Fruit fly (Drosophila melanogaster) whole organism, embryonic: ENCODE measurements around the gene CG13024.

ENCODE experiments used
- BEAF-32 ChIP-seq: fragments of 200-800 bp; sonication (Bioruptor generic); optimal IDR thresholded peaks from 3 replicates; lab custom pipeline; 2017; ENCODE audit warnings: missing biosample characterization, missing genetic modification characterization, mild to moderate bottlenecking, moderate library complexity, missing genetic modification reagents
- CG10274 ChIP-seq: fragments of 200-800 bp; sonication (Bioruptor generic); optimal IDR thresholded peaks from 3 replicates; lab custom pipeline; 2017; ENCODE audit warnings: missing biosample characterization, mild to moderate bottlenecking, missing genetic modification characterization
- CG10366 ChIP-seq: fragments of 200-800 bp; sonication (Bioruptor generic); IDR thresholded peaks from 2 replicates; pipeline ENCODE4 v1.3.6; 2022; ENCODE audit warnings: missing biosample characterization, missing genetic modification characterization
- CG10654 ChIP-seq: fragments of 200-800 bp; sonication (Bioruptor generic); optimal IDR thresholded peaks from 2 replicates; lab custom pipeline; 2016; ENCODE audit warnings: missing biosample characterization, missing genetic modification characterization
- CG11093 ChIP-seq: fragments of 200-800 bp; sonication (Bioruptor generic); IDR thresholded peaks from 3 replicates; pipeline ENCODE4 v1.3.6; 2022; ENCODE audit warnings: missing biosample characterization, missing genetic modification characterization
- CG11398 ChIP-seq: fragments of 200-800 bp; sonication (Bioruptor generic); optimal IDR thresholded peaks from 2 replicates; lab custom pipeline; 2016; ENCODE audit warnings: missing biosample characterization, missing genetic modification characterization
- CG11695 ChIP-seq: fragments of 200-800 bp; sonication (Bioruptor generic); IDR thresholded peaks from 3 replicates; pipeline ENCODE4 v1.3.6; 2022; ENCODE audit warnings: missing biosample characterization, missing genetic modification characterization
- CG12391 ChIP-seq: fragments of 200-800 bp; sonication (Bioruptor generic); optimal IDR thresholded peaks from 3 replicates; lab custom pipeline; 2018; ENCODE audit warnings: missing biosample characterization, mild to moderate bottlenecking, missing genetic modification characterization, moderate library complexity
- CG13287 ChIP-seq: fragments of 200-800 bp; sonication (Bioruptor generic); IDR thresholded peaks from 2 replicates; pipeline ENCODE4 v1.3.6; 2022; ENCODE audit warnings: missing biosample characterization, missing genetic modification characterization; ENCODE audit not compliant: partially characterized antibody
- CG16813 ChIP-seq: fragments of 200-800 bp; sonication (Bioruptor generic); IDR thresholded peaks from 3 replicates; pipeline ENCODE4 v1.3.6; 2022; ENCODE audit warnings: missing biosample characterization, missing genetic modification characterization; ENCODE audit not compliant: partially characterized antibody
- CG17802 ChIP-seq: fragments of 200-800 bp; sonication (Bioruptor generic); optimal IDR thresholded peaks from 2 replicates; lab custom pipeline; 2018; ENCODE audit warnings: missing biosample characterization, mild to moderate bottlenecking, missing genetic modification characterization, moderate library complexity
- CG18262 ChIP-seq: fragments of 200-800 bp; optimal IDR thresholded peaks from 3 replicates; lab custom pipeline; 2019; ENCODE audit warnings: missing biosample characterization, mild to moderate bottlenecking, missing genetic modification characterization, moderate library complexity
- CG30020 ChIP-seq: fragments of 200-800 bp; optimal IDR thresholded peaks from 2 replicates; lab custom pipeline; 2019; ENCODE audit warnings: missing biosample characterization, mild to moderate bottlenecking, missing genetic modification characterization, moderate library complexity
- CG32532 ChIP-seq: fragments of 200-800 bp; sonication (Bioruptor generic); IDR thresholded peaks from 2 replicates; pipeline ENCODE4 v1.3.6; 2022; ENCODE audit warnings: missing biosample characterization, missing genetic modification characterization
- CG32767 ChIP-seq: fragments of 200-800 bp; sonication (Bioruptor generic); IDR thresholded peaks from 2 replicates; pipeline ENCODE4 v1.3.6; 2022; ENCODE audit warnings: missing biosample characterization, missing genetic modification characterization
- CG6654 ChIP-seq: fragments of 200-800 bp; sonication (Bioruptor generic); optimal IDR thresholded peaks from 2 replicates; lab custom pipeline; 2017; ENCODE audit warnings: missing biosample characterization, mild to moderate bottlenecking, missing genetic modification characterization
- CG6791 ChIP-seq: fragments of 200-800 bp; sonication (Bioruptor generic); IDR thresholded peaks from 3 replicates; pipeline ENCODE4 v1.3.6; 2022; ENCODE audit warnings: missing biosample characterization, missing genetic modification characterization; ENCODE audit not compliant: partially characterized antibody
- CG7357 ChIP-seq: fragments of 200-800 bp; sonication (Bioruptor generic); IDR thresholded peaks from 3 replicates; pipeline ENCODE4 v1.3.6; 2022; ENCODE audit warnings: missing biosample characterization, missing genetic modification characterization
- CG8290 ChIP-seq, 3 experiments: fragments of 200-800 bp; sonication (Bioruptor generic); optimal IDR thresholded peaks; 2 replicates each; lab custom pipeline; 2016 to 2019; ENCODE audit warnings: missing biosample characterization in 3 of 3, missing genetic modification characterization in 3 of 3, mild to moderate bottlenecking in 2 of 3, moderate library complexity in 1 of 3
- CG8924 ChIP-seq: fragments of 200-800 bp; optimal IDR thresholded peaks from 3 replicates; lab custom pipeline; 2019; ENCODE audit warnings: missing biosample characterization, mild to moderate bottlenecking, missing genetic modification characterization, moderate library complexity
- CHES-1-like ChIP-seq: fragments of 200-800 bp; sonication (Bioruptor generic); optimal IDR thresholded peaks from 2 replicates; lab custom pipeline; 2016; ENCODE audit warnings: missing biosample characterization, missing genetic modification characterization
- Dref ChIP-seq: fragments of 200-800 bp; sonication (Bioruptor generic); IDR thresholded peaks from 2 replicates; pipeline ENCODE4 v1.3.6; 2022; ENCODE audit warnings: missing biosample characterization, missing genetic modification characterization
- ERR ChIP-seq: fragments of 200-800 bp; sonication (Bioruptor generic); optimal IDR thresholded peaks from 2 replicates; lab custom pipeline; 2016; ENCODE audit warnings: missing biosample characterization, missing genetic modification characterization
- Hr3 ChIP-seq: fragments of 200-800 bp; sonication (Bioruptor generic); optimal IDR thresholded peaks from 3 replicates; lab custom pipeline; 2016; ENCODE audit warnings: missing biosample characterization, missing genetic modification characterization
- Jarid2 ChIP-seq: fragments of 200-800 bp; sonication (Bioruptor generic); optimal IDR thresholded peaks from 3 replicates; lab custom pipeline; 2017; ENCODE audit warnings: mild to moderate bottlenecking, missing biosample characterization, missing genetic modification reagents, missing genetic modification characterization
- MBD-R2 ChIP-seq: fragments of 200-800 bp; sonication (Bioruptor generic); IDR thresholded peaks from 2 replicates; pipeline ENCODE4 v1.3.6; 2022; ENCODE audit warnings: missing biosample characterization, missing genetic modification characterization
- NC2α ChIP-seq: fragments of 200-800 bp; sonication (Bioruptor generic); optimal IDR thresholded peaks from 2 replicates; lab custom pipeline; 2016; ENCODE audit warnings: missing biosample characterization, missing genetic modification characterization
- NK7.1 ChIP-seq: fragments of 200-800 bp; sonication (Bioruptor generic); optimal IDR thresholded peaks from 3 replicates; lab custom pipeline; 2016; ENCODE audit warnings: missing biosample characterization, missing genetic modification characterization
- Ravus ChIP-seq: fragments of 200-800 bp; sonication (Bioruptor generic); IDR thresholded peaks from 2 replicates; pipeline ENCODE4 v1.3.6; 2022; ENCODE audit warnings: missing biosample characterization, missing genetic modification characterization
- Scr ChIP-seq: fragments of 200-800 bp; sonication (Bioruptor generic); IDR thresholded peaks from 2 replicates; pipeline ENCODE4 v1.3.6; 2022; ENCODE audit warnings: missing biosample characterization, missing genetic modification characterization; ENCODE audit not compliant: partially characterized antibody
- Sry-δ ChIP-seq: fragments of 200-800 bp; sonication (Bioruptor generic); optimal IDR thresholded peaks from 2 replicates; lab custom pipeline; 2016; ENCODE audit warnings: missing biosample characterization, missing genetic modification characterization
- ac ChIP-seq: fragments of 200-800 bp; sonication (Bioruptor generic); optimal IDR thresholded peaks from 3 replicates; lab custom pipeline; 2017; ENCODE audit warnings: missing biosample characterization, mild to moderate bottlenecking, missing genetic modification characterization
- amos ChIP-seq: fragments of 200-800 bp; sonication (Bioruptor generic); IDR thresholded peaks from 2 replicates; pipeline ENCODE4 v1.3.6; 2022; ENCODE audit warnings: missing biosample characterization, missing genetic modification characterization; ENCODE audit not compliant: partially characterized antibody
- emc ChIP-seq: fragments of 200-800 bp; sonication (Bioruptor generic); optimal IDR thresholded peaks from 2 replicates; lab custom pipeline; 2016; ENCODE audit warnings: missing biosample characterization, missing genetic modification characterization
- fd64A ChIP-seq: fragments of 200-800 bp; sonication (Bioruptor generic); optimal IDR thresholded peaks from 3 replicates; lab custom pipeline; 2018; ENCODE audit warnings: missing biosample characterization, mild to moderate bottlenecking, missing genetic modification characterization
- ftz-f1 ChIP-seq: fragments of 200-800 bp; sonication (Bioruptor generic); optimal IDR thresholded peaks from 2 replicates; lab custom pipeline; 2016; ENCODE audit warnings: missing biosample characterization, missing genetic modification characterization
- gem ChIP-seq: fragments of 200-800 bp; sonication (Bioruptor generic); optimal IDR thresholded peaks from 2 replicates; lab custom pipeline; 2019; ENCODE audit warnings: missing biosample characterization, mild to moderate bottlenecking, missing genetic modification characterization, moderate library complexity
- gfzf ChIP-seq: fragments of 200-800 bp; sonication (Bioruptor generic); optimal IDR thresholded peaks from 2 replicates; lab custom pipeline; 2016; ENCODE audit warnings: missing biosample characterization, mild to moderate bottlenecking, missing genetic modification characterization, moderate library complexity
- gt ChIP-seq: fragments of 200-800 bp; sonication (Bioruptor generic); IDR thresholded peaks from 2 replicates; pipeline ENCODE4 v1.3.6; 2022; ENCODE audit warnings: missing biosample characterization, missing genetic modification characterization
- hkb ChIP-seq, 2 experiments: fragments of 200-800 bp in 1 of 2; fragments of >200 bp in 1 of 2; sonication (Bioruptor generic) in 1 of 2; IDR thresholded peaks in 1 of 2; optimal IDR thresholded peaks in 1 of 2; 2 replicates each; pipeline versions ENCODE4 v1.3.6 to Lab custom; 2017 to 2022; ENCODE audit warnings: missing biosample characterization in 1 of 2, missing genetic modification characterization in 1 of 2
- jigr1 ChIP-seq: fragments of 200-800 bp; sonication (Bioruptor generic); IDR thresholded peaks from 3 replicates; pipeline ENCODE4 v1.3.6; 2022; ENCODE audit warnings: missing biosample characterization, missing genetic modification characterization
- kay ChIP-seq: fragments of 200-800 bp; sonication (Bioruptor generic); optimal IDR thresholded peaks from 2 replicates; lab custom pipeline; 2016; ENCODE audit warnings: missing biosample characterization, missing genetic modification characterization
- lov ChIP-seq, 2 experiments: fragments of 200-800 bp in 1 of 2; fragments of >200 bp in 1 of 2; sonication (Bioruptor generic) in 1 of 2; IDR thresholded peaks in 1 of 2; optimal IDR thresholded peaks in 1 of 2; 2 replicates in 1 of 2; 3 replicates in 1 of 2; pipeline versions ENCODE4 v1.3.6 to Lab custom; 2017 to 2022; ENCODE audit warnings: missing biosample characterization in 1 of 2, missing genetic modification characterization in 1 of 2
- nerfin-2 ChIP-seq: fragments of 200-800 bp; sonication (Bioruptor generic); IDR thresholded peaks from 2 replicates; pipeline ENCODE4 v1.3.6; 2022; ENCODE audit warnings: missing biosample characterization, missing genetic modification characterization; ENCODE audit not compliant: partially characterized antibody
- nmo ChIP-seq: fragments of 200-800 bp; sonication (Bioruptor generic); optimal IDR thresholded peaks from 2 replicates; lab custom pipeline; 2018; ENCODE audit warnings: missing biosample characterization, mild to moderate bottlenecking, missing genetic modification characterization, moderate library complexity
- pzg ChIP-seq: fragments of 200-800 bp; sonication (Bioruptor generic); optimal IDR thresholded peaks from 3 replicates; lab custom pipeline; 2018; ENCODE audit warnings: missing biosample characterization, mild to moderate bottlenecking, missing genetic modification characterization, moderate library complexity
- row ChIP-seq: fragments of 200-800 bp; sonication (Bioruptor generic); IDR thresholded peaks from 3 replicates; pipeline ENCODE4 v1.3.6; 2022; ENCODE audit warnings: missing biosample characterization, missing genetic modification characterization
- sens ChIP-seq: fragments of 200-800 bp; sonication (Bioruptor generic); peaks from one replicate; lab custom pipeline; 2016; ENCODE audit warnings: missing biosample characterization, missing genetic modification characterization
- sqz ChIP-seq: fragments of 200-800 bp; sonication (Bioruptor generic); optimal IDR thresholded peaks from 3 replicates; lab custom pipeline; 2018; ENCODE audit warnings: missing biosample characterization, mild to moderate bottlenecking, missing genetic modification characterization

CG13024 gene

DNA sequence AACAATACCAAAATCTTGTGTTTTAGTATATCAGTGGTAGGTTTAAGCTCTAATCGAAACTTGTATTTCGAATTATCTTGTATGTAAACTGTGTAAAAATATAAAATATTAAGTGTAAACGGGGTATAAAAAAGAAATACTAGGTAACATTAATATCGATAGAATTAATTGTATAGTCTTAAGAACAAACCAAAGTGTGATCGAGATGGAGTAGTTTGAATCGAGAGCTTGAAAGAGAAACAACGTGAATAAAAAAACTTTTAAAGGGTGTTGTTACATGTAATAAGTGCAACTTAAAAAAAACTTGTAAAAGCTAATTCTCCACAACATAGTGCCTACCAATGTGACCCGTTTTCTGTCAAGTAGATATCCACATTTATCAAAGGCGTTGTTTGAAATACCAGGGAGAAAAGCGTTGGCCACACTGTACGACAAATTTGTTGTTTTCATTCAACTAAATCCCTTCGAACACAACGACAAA lies 13.3 kb upstream of the CG13024 start, which contains the start of gene TSG101:
Gene TSG101, plus strand, starts transcription at position 208 of the 481 bp plus-strand sequence.
- TF ChIP-seq CG32532 (GFP tag; lab: Robert Waterston, UW): no peak
- TF ChIP-seq row (GFP tag; lab: Robert Waterston, UW): peak; percentile 44
- no peak for TF ChIP-seq lov (optimal IDR thresholded peaks at IDR 0.05; lab: Kevin White, UChicago)
- TF ChIP-seq lov (GFP tag; IDR thresholded peaks at IDR 0.05; lab: Robert Waterston, UW): no peak
- no peak for TF ChIP-seq hkb (optimal IDR thresholded peaks at IDR 0.05; lab: Kevin White, UChicago)
- TF ChIP-seq hkb (GFP tag; IDR thresholded peaks at IDR 0.05; lab: Robert Waterston, UW): no peak
- peak; percentile 54 for TF ChIP-seq Sry-δ (GFP tag; lab: Kevin White, UChicago)
- TF ChIP-seq CG7357: no peak
- peak; percentile 51 for TF ChIP-seq CG16813 (GFP tag; lab: Robert Waterston, UW)
- TF ChIP-seq CG18262: no peak
- TF ChIP-seq Dref (GFP tag; lab: Robert Waterston, UW): peak; percentile 49
- TF ChIP-seq CHES-1-like (GFP tag; lab: Kevin White, UChicago): peak; percentile 8
- no peak for TF ChIP-seq sqz (GFP tag; lab: Kevin White, UChicago)
- TF ChIP-seq CG6654 (GFP tag; lab: Kevin White, UChicago): no peak
- no peak for TF ChIP-seq CG11093 (GFP tag; lab: Robert Waterston, UW)
- peak; percentile 61 for TF ChIP-seq Scr (GFP tag; lab: Robert Waterston, UW)
- no peak for TF ChIP-seq fd64A (GFP tag; lab: Kevin White, UChicago)
- no peak for TF ChIP-seq emc (GFP tag; lab: Kevin White, UChicago)
- peak; percentile 17 for TF ChIP-seq CG17802 (tag; lab: Kevin White, UChicago)
- TF ChIP-seq gfzf (GFP tag; lab: Kevin White, UChicago): peak; percentile 92
- no peak for TF ChIP-seq Jarid2 (GFP tag; lab: Kevin White, UChicago)
- TF ChIP-seq CG10654 (GFP tag; lab: Kevin White, UChicago): no peak
- TF ChIP-seq Ravus (GFP tag; lab: Robert Waterston, UW): no peak
- peak; percentile 64 for TF ChIP-seq CG30020
- no peak for TF ChIP-seq Hr3 (GFP tag; lab: Kevin White, UChicago)
- no peak for TF ChIP-seq jigr1
- no peak for TF ChIP-seq ftz-f1
- TF ChIP-seq CG12391 (tag; lab: Kevin White, UChicago): peak; percentile 24
- TF ChIP-seq CG6791 (GFP tag; lab: Robert Waterston, UW): peak; percentile 38; the same call in 1 of the 3 replicates
- no peak for TF ChIP-seq CG10366 (GFP tag; lab: Robert Waterston, UW)
- TF ChIP-seq NK7.1 (GFP tag; lab: Kevin White, UChicago): no peak
- TF ChIP-seq kay (GFP tag; lab: Kevin White, UChicago): peak; percentile 58
- peak; percentile 58; the same call in 1 of the 2 replicates for TF ChIP-seq MBD-R2
- peak; percentile 66 for TF ChIP-seq BEAF-32 (GFP tag; lab: Kevin White, UChicago)
- no peak for TF ChIP-seq CG8290 (GFP tag; optimal IDR thresholded peaks at IDR 0.05; lab: Kevin White, UChicago)
- no peak for TF ChIP-seq CG8290 (tag; optimal IDR thresholded peaks at IDR 0.05; lab: Kevin White, UChicago)
- no peak for TF ChIP-seq ac (GFP tag; lab: Kevin White, UChicago)
- 0 out of 2 replicates have a peak, but pooled peaks have one; percentile 17 for TF ChIP-seq amos
- TF ChIP-seq gt (GFP tag; lab: Robert Waterston, UW): no peak
- no peak for TF ChIP-seq NC2α
- TF ChIP-seq CG32767 (GFP tag; lab: Robert Waterston, UW): no peak
- TF ChIP-seq nmo: peak; percentile 47
- peak; percentile 4 for TF ChIP-seq CG8924
- peak; percentile 77 for TF ChIP-seq sens (GFP tag; lab: Kevin White, UChicago)
- no peak for TF ChIP-seq CG10274 (GFP tag; lab: Kevin White, UChicago)
- TF ChIP-seq pzg: peak; percentile 76
- no peak for TF ChIP-seq ERR (GFP tag; lab: Kevin White, UChicago)
- TF ChIP-seq CG11398 (GFP tag; lab: Kevin White, UChicago): no peak
- no peak for TF ChIP-seq nerfin-2 (GFP tag; lab: Robert Waterston, UW)
- peak; percentile 56 for TF ChIP-seq CG13287 (GFP tag; lab: Robert Waterston, UW)
- TF ChIP-seq gem: peak; percentile 29
- no peak for TF ChIP-seq CG11695 (GFP tag; lab: Robert Waterston, UW)
